Fruit fly (Drosophila melanogaster) whole organism, embryonic: ENCODE results near the gene CG1801.

Experiments
- Atf6 ChIP-seq: fragments of 200-800 bp; sonication (Bioruptor generic); IDR thresholded peaks from 2 replicates; pipeline ENCODE4 v1.3.6; 2022; ENCODE audit warnings: missing biosample characterization, missing genetic modification characterization
- BEAF-32 ChIP-seq: fragments of 200-800 bp; sonication (Bioruptor generic); optimal IDR thresholded peaks from 3 replicates; lab custom pipeline; 2017; ENCODE audit warnings: missing biosample characterization, missing genetic modification characterization, mild to moderate bottlenecking, moderate library complexity, missing genetic modification reagents
- CG11247 ChIP-seq: fragments of 200-800 bp; sonication (Bioruptor generic); IDR thresholded peaks from 2 replicates; pipeline ENCODE4 v1.3.6; 2022; ENCODE audit warnings: missing biosample characterization, missing genetic modification characterization
- CG11456 ChIP-seq: fragments of 200-800 bp; sonication (Bioruptor generic); IDR thresholded peaks from 3 replicates; pipeline ENCODE4 v1.3.6; 2022; ENCODE audit warnings: missing biosample characterization, missing genetic modification characterization
- CG15011 ChIP-seq: fragments of 200-800 bp; sonication (Bioruptor generic); optimal IDR thresholded peaks from 3 replicates; lab custom pipeline; 2018; ENCODE audit warnings: missing biosample characterization, mild to moderate bottlenecking, missing genetic modification characterization
- CG16813 ChIP-seq: fragments of 200-800 bp; sonication (Bioruptor generic); IDR thresholded peaks from 3 replicates; pipeline ENCODE4 v1.3.6; 2022; ENCODE audit warnings: missing biosample characterization, missing genetic modification characterization; ENCODE audit not compliant: partially characterized antibody
- CG18262 ChIP-seq: fragments of 200-800 bp; optimal IDR thresholded peaks from 3 replicates; lab custom pipeline; 2019; ENCODE audit warnings: missing biosample characterization, mild to moderate bottlenecking, missing genetic modification characterization, moderate library complexity
- CG32772 ChIP-seq: fragments of 200-800 bp; sonication (Bioruptor generic); IDR thresholded peaks from 2 replicates; pipeline ENCODE4 v1.3.6; 2022; ENCODE audit warnings: missing biosample characterization, missing genetic modification characterization
- CG42726 ChIP-seq: fragments of 200-800 bp; sonication (Bioruptor generic); IDR thresholded peaks from 2 replicates; pipeline ENCODE4 v1.3.6; 2022; ENCODE audit warnings: missing biosample characterization, missing genetic modification characterization; ENCODE audit not compliant: partially characterized antibody
- CG4282 ChIP-seq: fragments of 200-800 bp; sonication (Bioruptor generic); optimal IDR thresholded peaks from 2 replicates; lab custom pipeline; 2016; ENCODE audit warnings: missing biosample characterization, missing genetic modification characterization
- CG4360 ChIP-seq: fragments of 200-800 bp; sonication (Bioruptor generic); IDR thresholded peaks from 2 replicates; pipeline ENCODE4 v1.3.6; 2022; ENCODE audit warnings: missing biosample characterization, missing genetic modification characterization
- CG4730 ChIP-seq: fragments of 200-800 bp; sonication (Bioruptor generic); IDR thresholded peaks from 2 replicates; pipeline ENCODE4 v1.3.6; 2022; ENCODE audit warnings: missing biosample characterization, missing genetic modification characterization
- CG6854 ChIP-seq: fragments of 200-800 bp; sonication (Bioruptor generic); optimal IDR thresholded peaks from 3 replicates; lab custom pipeline; 2017; ENCODE audit warnings: missing biosample characterization, mild to moderate bottlenecking, missing genetic modification characterization
- CG7271 ChIP-seq: fragments of 200-800 bp; sonication (Bioruptor generic); optimal IDR thresholded peaks from 2 replicates; lab custom pipeline; 2018; ENCODE audit warnings: missing biosample characterization, mild to moderate bottlenecking, missing genetic modification characterization, moderate library complexity
- CG7839 ChIP-seq: fragments of 200-800 bp; sonication (Bioruptor generic); optimal IDR thresholded peaks from 3 replicates; lab custom pipeline; 2018; ENCODE audit warnings: missing biosample characterization, mild to moderate bottlenecking, missing genetic modification characterization, moderate library complexity
- CG8765 ChIP-seq: fragments of 200-800 bp; sonication (Bioruptor generic); IDR thresholded peaks from 2 replicates; pipeline ENCODE4 v1.3.6; 2022; ENCODE audit warnings: missing biosample characterization, missing genetic modification characterization
- CrebB ChIP-seq: fragments of 200-800 bp; sonication (Bioruptor generic); optimal IDR thresholded peaks from 3 replicates; lab custom pipeline; 2018; ENCODE audit warnings: missing biosample characterization, mild to moderate bottlenecking, missing genetic modification characterization
- Doc3 ChIP-seq: fragments of 200-800 bp; sonication (Bioruptor generic); IDR thresholded peaks from 3 replicates; pipeline ENCODE4 v1.3.6; 2022; ENCODE audit warnings: missing biosample characterization, missing genetic modification characterization; ENCODE audit not compliant: partially characterized antibody
- Eip74EF ChIP-seq, 2 experiments: fragments of 200-800 bp in 1 of 2; fragments of >200 bp in 1 of 2; sonication (Bioruptor generic) in 1 of 2; optimal IDR thresholded peaks; 2 replicates each; lab custom pipeline; 2017 to 2019; ENCODE audit warnings: missing biosample characterization in 2 of 2, missing genetic modification characterization in 2 of 2, mild to moderate bottlenecking in 1 of 2, moderate library complexity in 1 of 2
- Gsc ChIP-seq: fragments of 200-800 bp; sonication (Bioruptor generic); IDR thresholded peaks from 2 replicates; pipeline ENCODE4 v1.3.6; 2022; ENCODE audit warnings: missing biosample characterization, missing genetic modification characterization
- HHEX ChIP-seq: fragments of 200-800 bp; sonication (Bioruptor generic); optimal IDR thresholded peaks from 3 replicates; lab custom pipeline; 2017; ENCODE audit warnings: missing biosample characterization, mild to moderate bottlenecking, missing genetic modification characterization, missing genetic modification reagents
- Hey ChIP-seq: fragments of 200-800 bp; sonication (Bioruptor generic); optimal IDR thresholded peaks from 3 replicates; lab custom pipeline; 2018; ENCODE audit warnings: missing biosample characterization, mild to moderate bottlenecking, missing genetic modification characterization
- Hr3 ChIP-seq: fragments of 200-800 bp; sonication (Bioruptor generic); optimal IDR thresholded peaks from 3 replicates; lab custom pipeline; 2016; ENCODE audit warnings: missing biosample characterization, missing genetic modification characterization
- Hr78 ChIP-seq, 2 experiments: fragments of 200-800 bp in 1 of 2; fragments of >200 bp in 1 of 2; sonication (Bioruptor generic) in 1 of 2; optimal IDR thresholded peaks; 2 replicates each; lab custom pipeline; 2017 to 2019; ENCODE audit warnings: missing biosample characterization in 2 of 2, missing genetic modification characterization in 2 of 2, mild to moderate bottlenecking in 1 of 2, moderate library complexity in 1 of 2
- Hsf ChIP-seq: fragments of 200-800 bp; sonication (Bioruptor generic); optimal IDR thresholded peaks from 3 replicates; lab custom pipeline; 2016; ENCODE audit warnings: missing biosample characterization, missing genetic modification characterization
- Mad ChIP-seq: fragments of 200-800 bp; sonication (Bioruptor generic); optimal IDR thresholded peaks from 2 replicates; lab custom pipeline; 2016; ENCODE audit warnings: missing biosample characterization, missing genetic modification characterization
- Max ChIP-seq: fragments of 200-800 bp; sonication (Bioruptor generic); optimal IDR thresholded peaks from 2 replicates; lab custom pipeline; 2016; ENCODE audit warnings: missing biosample characterization, mild to moderate bottlenecking, missing genetic modification characterization
- Nf-YC ChIP-seq: fragments of 200-800 bp; optimal IDR thresholded peaks from 3 replicates; lab custom pipeline; 2019; ENCODE audit warnings: missing biosample characterization, mild to moderate bottlenecking, missing genetic modification characterization, moderate library complexity
- Opbp ChIP-seq: fragments of 200-800 bp; sonication (Bioruptor generic); IDR thresholded peaks from 3 replicates; pipeline ENCODE4 v1.3.6; 2022; ENCODE audit warnings: missing biosample characterization, missing genetic modification characterization; ENCODE audit not compliant: partially characterized antibody
- Scr ChIP-seq: fragments of 200-800 bp; sonication (Bioruptor generic); IDR thresholded peaks from 2 replicates; pipeline ENCODE4 v1.3.6; 2022; ENCODE audit warnings: missing biosample characterization, missing genetic modification characterization; ENCODE audit not compliant: partially characterized antibody
- Side ChIP-seq: fragments of 200-800 bp; sonication (Bioruptor generic); optimal IDR thresholded peaks from 2 replicates; lab custom pipeline; 2016; ENCODE audit warnings: missing biosample characterization, missing genetic modification characterization
- Sox100B ChIP-seq: fragments of 200-800 bp; sonication (Bioruptor generic); optimal IDR thresholded peaks from 3 replicates; lab custom pipeline; 2018; ENCODE audit warnings: missing biosample characterization, mild to moderate bottlenecking, missing genetic modification characterization
- Usf ChIP-seq: fragments of 200-800 bp; sonication (Bioruptor generic); optimal IDR thresholded peaks from 2 replicates; lab custom pipeline; 2017; ENCODE audit warnings: missing genotype, missing biosample characterization, missing genetic modification characterization
- btn ChIP-seq: fragments of 200-800 bp; sonication (Bioruptor generic); optimal IDR thresholded peaks from 2 replicates; lab custom pipeline; 2016; ENCODE audit warnings: missing biosample characterization, missing genetic modification characterization
- cato ChIP-seq: fragments of 200-800 bp; sonication (Bioruptor generic); optimal IDR thresholded peaks from 2 replicates; lab custom pipeline; 2016; ENCODE audit warnings: missing biosample characterization, missing genetic modification characterization, borderline replicate concordance
- chinmo ChIP-seq: fragments of 200-800 bp; sonication (Bioruptor generic); IDR thresholded peaks from 4 replicates; pipeline ENCODE4 v1.3.6; 2022; ENCODE audit warnings: missing biosample characterization, missing genetic modification characterization; ENCODE audit not compliant: partially characterized antibody
- fd96Cb ChIP-seq: fragments of 200-800 bp; sonication (Bioruptor generic); optimal IDR thresholded peaks from 2 replicates; lab custom pipeline; 2018; ENCODE audit warnings: missing biosample characterization, mild to moderate bottlenecking, missing genetic modification characterization, moderate library complexity
- fru ChIP-seq: fragments of >200 bp; optimal IDR thresholded peaks from 2 replicates; lab custom pipeline; 2017
- gce ChIP-seq: fragments of 200-800 bp; sonication (Bioruptor generic); IDR thresholded peaks from 3 replicates; pipeline ENCODE4 v1.3.6; 2022; ENCODE audit warnings: missing biosample characterization, missing genetic modification characterization
- jing ChIP-seq: fragments of 200-800 bp; sonication (Bioruptor generic); optimal IDR thresholded peaks from 2 replicates; lab custom pipeline; 2018; ENCODE audit warnings: missing biosample characterization, mild to moderate bottlenecking, missing genetic modification characterization
- maf-S ChIP-seq: fragments of 200-800 bp; sonication (Bioruptor generic); optimal IDR thresholded peaks from 2 replicates; lab custom pipeline; 2016; ENCODE audit warnings: missing biosample characterization, missing genetic modification characterization
- pum ChIP-seq: fragments of 200-800 bp; sonication (Bioruptor generic); optimal IDR thresholded peaks from 2 replicates; lab custom pipeline; 2016; ENCODE audit warnings: missing biosample characterization, missing genetic modification characterization
- row ChIP-seq: fragments of 200-800 bp; sonication (Bioruptor generic); IDR thresholded peaks from 3 replicates; pipeline ENCODE4 v1.3.6; 2022; ENCODE audit warnings: missing biosample characterization, missing genetic modification characterization
- scrt ChIP-seq: fragments of 200-800 bp; sonication (Bioruptor generic); optimal IDR thresholded peaks from 2 replicates; lab custom pipeline; 2018; ENCODE audit warnings: missing biosample characterization, mild to moderate bottlenecking, missing genetic modification characterization, moderate library complexity
- sna ChIP-seq: fragments of 200-800 bp; sonication (Bioruptor generic); IDR thresholded peaks from 2 replicates; pipeline ENCODE4 v1.3.6; 2022; ENCODE audit warnings: missing biosample characterization, missing genetic modification characterization; ENCODE audit not compliant: partially characterized antibody
- tgo ChIP-seq: fragments of 200-800 bp; sonication (Bioruptor generic); IDR thresholded peaks from 3 replicates; pipeline ENCODE4 v1.3.6; 2022; ENCODE audit warnings: missing biosample characterization, missing genetic modification characterization
- ttk ChIP-seq: fragments of 200-800 bp; sonication (Bioruptor generic); IDR thresholded peaks from 2 replicates; pipeline ENCODE4 v2.1.2; 2022; ENCODE audit warnings: missing biosample characterization, missing genetic modification characterization
- z ChIP-seq: fragments of 200-800 bp; sonication (Bioruptor generic); IDR thresholded peaks from 3 replicates; pipeline ENCODE4 v1.3.6; 2022; ENCODE audit warnings: missing biosample characterization, missing genetic modification characterization
- zen2 ChIP-seq: fragments of 200-800 bp; sonication (Bioruptor generic); IDR thresholded peaks from 3 replicates; pipeline ENCODE4 v1.3.6; 2022; ENCODE audit warnings: missing biosample characterization, missing genetic modification characterization; ENCODE audit not compliant: partially characterized antibody

Gene CG1801

DNA sequence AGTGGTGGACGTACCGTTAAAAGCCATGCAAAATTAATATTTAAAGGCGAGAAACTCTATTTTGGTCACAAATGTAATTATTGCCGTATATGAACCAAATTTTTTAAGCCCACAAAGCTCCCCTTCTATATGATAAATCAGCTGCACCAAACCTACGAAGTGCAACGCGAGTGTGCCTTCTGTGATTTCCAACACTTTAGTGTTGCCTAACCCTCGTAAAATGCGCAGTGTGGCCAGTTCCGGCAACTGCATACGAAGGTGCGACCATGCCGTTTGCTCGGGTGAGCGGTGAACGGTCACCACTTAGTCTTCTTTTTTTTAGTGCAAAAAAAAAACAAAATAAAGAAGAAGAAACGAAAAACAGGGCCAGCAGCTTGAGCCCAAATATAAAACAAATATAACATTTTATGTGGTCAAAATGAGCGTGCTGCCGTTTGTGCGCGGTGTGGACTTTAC lies 22.2 kb upstream of the CG1801 start, which contains the start of the genes tty and fliI (continued):
- TF ChIP-seq CG6854 (peak; percentile 26), Scr (GFP tag; lab: Robert Waterston, UW) (no peak), Hr78 (GFP tag; optimal IDR thresholded peaks at IDR 0.05; lab: Kevin White, UChicago) (no peak), sna (no peak), CG32772 (GFP tag; lab: Robert Waterston, UW) (peak; percentile 93), CG11456 (GFP tag; lab: Robert Waterston, UW) (peak; percentile 92), Nf-YC (peak; percentile 22), CG7839 (tag; lab: Kevin White, UChicago) (peak; percentile 79), Usf (GFP tag; lab: Kevin White, UChicago) (peak; percentile 27), CrebB (tag; lab: Kevin White, UChicago) (peak; percentile 40), CG15011 (GFP tag; lab: Kevin White, UChicago) (no peak), Atf6 (GFP tag; lab: Robert Waterston, UW) (peak; percentile 85), pum (GFP tag; lab: Kevin White, UChicago) (peak; percentile 86), Doc3 (GFP tag; lab: Robert Waterston, UW) (0 out of 3 replicates have a peak, but pooled peaks have one; percentile 17), Max (GFP tag; lab: Kevin White, UChicago) (peak; percentile 69), jing (peak; percentile 56), tgo (GFP tag; lab: Robert Waterston, UW) (peak; percentile 89), CG18262 (tag; lab: Kevin White, UChicago) (peak; percentile 70), row (GFP tag; lab: Robert Waterston, UW) (peak; percentile 91), Eip74EF (GFP tag; optimal IDR thresholded peaks at IDR 0.05; lab: Kevin White, UChicago) (peak in 1 of 2 experiments; percentile 51), CG4360 (GFP tag; lab: Robert Waterston, UW) (0 out of 2 replicates have a peak, but pooled peaks have one; percentile 5), gce (GFP tag; lab: Robert Waterston, UW) (peak; percentile 80), Opbp (GFP tag; lab: Robert Waterston, UW) (peak; percentile 65), Gsc (GFP tag; lab: Robert Waterston, UW) (peak; percentile 80), btn (GFP tag; lab: Kevin White, UChicago) (peak; percentile 67), CG16813 (GFP tag; lab: Robert Waterston, UW) (peak; percentile 52; the same call in 2 of the 3 replicates), zen2 (GFP tag; lab: Robert Waterston, UW) (no peak), CG4730 (GFP tag; lab: Robert Waterston, UW) (peak; percentile 87), z (GFP tag; lab: Robert Waterston, UW) (0 out of 3 replicates have a peak, but pooled peaks have one; percentile 28), CG11247 (GFP tag; lab: Robert Waterston, UW) (peak; percentile 90), fru (lab: Kevin White, UChicago) (no peak), Sox100B (GFP tag; lab: Kevin White, UChicago) (no peak), BEAF-32 (peak; percentile 52), CG8765 (GFP tag; lab: Robert Waterston, UW) (peak; percentile 86), chinmo (GFP tag; lab: Robert Waterston, UW) (0 out of 4 replicates have a peak, but pooled peaks have one; percentile 5), ttk (GFP tag; lab: Robert Waterston, UW) (peak; percentile 88), fd96Cb (tag; lab: Kevin White, UChicago) (peak; percentile 71), Side (GFP tag; lab: Kevin White, UChicago) (peak; percentile 77), Hr3 (GFP tag; lab: Kevin White, UChicago) (peak; percentile 77), CG42726 (GFP tag; lab: Robert Waterston, UW) (0 out of 2 replicates have a peak, but pooled peaks have one; percentile 41), HHEX (GFP tag; lab: Kevin White, UChicago) (peak; percentile 77), Hey (tag; lab: Kevin White, UChicago) (no peak), Hsf (GFP tag; lab: Kevin White, UChicago) (peak; percentile 89), Mad (GFP tag; lab: Kevin White, UChicago) (peak; percentile 86), maf-S (GFP tag; lab: Kevin White, UChicago) (peak; percentile 81), CG7271 (tag; lab: Kevin White, UChicago) (no peak), scrt (GFP tag; lab: Kevin White, UChicago) (peak; percentile 40), cato (GFP tag; lab: Kevin White, UChicago) (peak; percentile 42), CG4282 (GFP tag; lab: Kevin White, UChicago) (peak; percentile 56)
